Worm (Caenorhabditis elegans): Measurements from ENCODE around the gene F10A3.12.

DNA sequence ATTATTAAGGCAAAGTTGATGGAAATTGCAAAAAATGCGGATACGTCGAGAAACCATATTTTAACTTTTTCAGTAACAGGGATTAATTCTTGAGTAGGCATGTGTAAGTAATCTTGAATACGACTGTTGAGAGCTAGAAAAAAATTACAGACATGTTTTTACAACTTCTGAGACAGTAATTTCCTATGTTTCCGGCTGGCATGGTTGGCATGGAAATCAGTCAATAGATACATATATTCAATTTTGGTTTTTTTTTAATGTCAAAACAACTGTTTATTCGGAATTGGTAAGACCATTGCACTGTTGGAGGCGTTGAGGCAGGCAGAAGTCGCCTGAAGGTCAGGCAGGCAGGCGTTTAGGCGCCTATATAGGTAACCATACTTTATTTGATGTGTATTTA is 10.4 kb upstream of the F10A3.12 start, which contains the start of gene str-254:
- TF ChIP-seq pqm-1 (tag; optimal IDR thresholded peaks at IDR 0.05): no peak
- no peak for TF ChIP-seq dmd-4 (tag; optimal IDR thresholded peaks at IDR 0.05; ENCODE audit: borderline replicate concordance)
- TF ChIP-seq hlh-30 (tag; optimal IDR thresholded peaks at IDR 0.05; ENCODE audit: insufficient read depth): no peak
- TF ChIP-seq fkh-6 (tag; optimal IDR thresholded peaks at IDR 0.05): no peak
- no peak for TF ChIP-seq ztf-16 (tag; optimal IDR thresholded peaks at IDR 0.05)
- TF ChIP-seq dve-1 (tag; optimal IDR thresholded peaks at IDR 0.05): no peak
- no peak for TF ChIP-seq ceh-31 (tag; optimal IDR thresholded peaks at IDR 0.05)
- TF ChIP-seq ets-4 (tag; optimal IDR thresholded peaks at IDR 0.05): no peak
